Worm (Caenorhabditis elegans) whole organism, L1 larva: ENCODE measurements around the gene R02D1.2.
A peak's percentile ranks its signal among the peaks of the same experiment; 100 is the strongest.
"Not testable (repeated sequence)": the region's sequence is repeated elsewhere in the genome, so short reads cannot be mapped to it uniquely, and the experiment has no call there.

ENCODE experiments used
- F16B12.6 ChIP-seq: fragments of 150-350 bp; optimal IDR thresholded peaks from 2 replicates; lab custom pipeline; 2014; ENCODE audit warnings: missing biosample characterization, missing genetic modification characterization
- Y116A8C.19 ChIP-seq: sonication (generic microtip); optimal IDR thresholded peaks from 2 replicates; lab custom pipeline; 2016; ENCODE audit warnings: missing compliant biosample characterization, missing genetic modification characterization, borderline replicate concordance
- aha-1 ChIP-seq: fragments of 150-350 bp; optimal IDR thresholded peaks from 2 replicates; lab custom pipeline; 2014; ENCODE audit warnings: missing biosample characterization, missing genetic modification characterization
- aly-2 ChIP-seq: fragments of 150-350 bp; optimal IDR thresholded peaks from 2 replicates; lab custom pipeline; 2014; ENCODE audit warnings: missing biosample characterization, missing genetic modification characterization
- ceh-88 ChIP-seq: fragments of 200-800 bp; sonication (Bioruptor generic); IDR thresholded peaks from 2 replicates; pipeline ENCODE4 v1.3.6; 2022; ENCODE audit warnings: missing genetic modification characterization, missing compliant biosample characterization
- ces-1 ChIP-seq: fragments of 150-350 bp; optimal IDR thresholded peaks from 2 replicates; lab custom pipeline; 2014; ENCODE audit warnings: missing biosample characterization, missing genetic modification reagents, missing genetic modification characterization
- dsc-1 ChIP-seq: sonication (generic microtip); optimal IDR thresholded peaks from 2 replicates; lab custom pipeline; 2016; ENCODE audit warnings: mild to moderate bottlenecking, missing genetic modification characterization, missing compliant biosample characterization
- efl-1 ChIP-seq, 4 experiments: fragments of 150-350 bp; optimal IDR thresholded peaks in 3 of 4; peaks in 1 of 4; 1 replicate in 1 of 4; 2 replicates in 3 of 4; lab custom pipeline; 2014; ENCODE audit warnings: missing biosample characterization in 2 of 4, missing genetic modification characterization in 2 of 4, missing genetic modification reagents in 2 of 4
- fos-1 ChIP-seq: fragments of 150-350 bp; optimal IDR thresholded peaks from 2 replicates; lab custom pipeline; 2014; ENCODE audit warnings: missing biosample characterization, missing genetic modification characterization
- grh-1 ChIP-seq: fragments of 200-800 bp; sonication (Bioruptor generic); IDR thresholded peaks from 2 replicates; pipeline ENCODE4 v1.3.6; 2022; ENCODE audit warnings: missing genetic modification reagents, missing genetic modification characterization, missing compliant biosample characterization
- irx-1 ChIP-seq: sonication (generic microtip); optimal IDR thresholded peaks from 2 replicates; lab custom pipeline; 2016; ENCODE audit warnings: missing genetic modification characterization, missing compliant biosample characterization
- jun-1 ChIP-seq: fragments of 150-350 bp; optimal IDR thresholded peaks from 2 replicates; lab custom pipeline; 2014; ENCODE audit warnings: missing biosample characterization, missing genetic modification reagents, missing genetic modification characterization
- lin-14 ChIP-seq: fragments of 200-800 bp; sonication (Bioruptor generic); optimal IDR thresholded peaks from 2 replicates; lab custom pipeline; 2018; ENCODE audit warnings: mild to moderate bottlenecking, missing genetic modification characterization, moderate library complexity, missing compliant biosample characterization
- lin-35 ChIP-seq, 2 experiments: fragments of 150-350 bp; optimal IDR thresholded peaks; 2 replicates each; lab custom pipeline; 2014; ENCODE audit warnings: missing biosample characterization in 2 of 2, missing genetic modification characterization in 2 of 2, missing genetic modification reagents in 2 of 2
- lir-3 ChIP-seq: sonication (generic microtip); optimal IDR thresholded peaks from 2 replicates; lab custom pipeline; 2016; ENCODE audit warnings: mild to moderate bottlenecking, missing genetic modification characterization, moderate library complexity, missing compliant biosample characterization; ENCODE audit not compliant: poor library complexity
- nhr-11 ChIP-seq: fragments of 150-350 bp; optimal IDR thresholded peaks from 2 replicates; lab custom pipeline; 2014; ENCODE audit warnings: missing biosample characterization, missing genetic modification characterization
- nhr-28 ChIP-seq: fragments of 150-350 bp; optimal IDR thresholded peaks from 2 replicates; lab custom pipeline; 2014; ENCODE audit warnings: missing biosample characterization, missing genetic modification characterization
- nhr-47 ChIP-seq: sonication (generic microtip); optimal IDR thresholded peaks from 2 replicates; lab custom pipeline; 2016; ENCODE audit warnings: mild to moderate bottlenecking, missing genetic modification characterization, moderate library complexity, missing compliant biosample characterization
- nhr-71 ChIP-seq: sonication (generic microtip); optimal IDR thresholded peaks from 2 replicates; lab custom pipeline; 2016; ENCODE audit warnings: mild to moderate bottlenecking, missing genetic modification characterization, moderate library complexity, missing compliant biosample characterization
- nhr-85 ChIP-seq: sonication (generic microtip); peaks from one replicate; lab custom pipeline; 2016; ENCODE audit warnings: missing genetic modification characterization, inconsistent platforms, missing compliant biosample characterization
- pag-3 ChIP-seq: sonication (generic microtip); optimal IDR thresholded peaks from 2 replicates; lab custom pipeline; 2017; ENCODE audit warnings: missing genetic modification characterization, mild to moderate bottlenecking, missing compliant biosample characterization, antibody characterized with exemption, borderline replicate concordance; ENCODE audit not compliant: insufficient read depth
- pax-3 ChIP-seq: fragments of 200-800 bp; sonication (Bioruptor generic); optimal IDR thresholded peaks from 2 replicates; lab custom pipeline; 2018; ENCODE audit warnings: mild to moderate bottlenecking, missing genetic modification characterization, moderate library complexity, missing compliant biosample characterization
- rnt-1 ChIP-seq: sonication (generic microtip); optimal IDR thresholded peaks from 2 replicates; lab custom pipeline; 2016; ENCODE audit warnings: mild to moderate bottlenecking, missing genetic modification characterization, moderate library complexity, missing compliant biosample characterization
- skn-1 ChIP-seq: fragments of 150-350 bp; optimal IDR thresholded peaks from 2 replicates; lab custom pipeline; 2014; ENCODE audit warnings: missing biosample characterization, missing genetic modification characterization
- sptf-1 ChIP-seq: fragments of 150-350 bp; optimal IDR thresholded peaks from 2 replicates; lab custom pipeline; 2014; ENCODE audit warnings: missing biosample characterization, missing genetic modification characterization
- sup-37 ChIP-seq: fragments of 200-800 bp; sonication (Bioruptor generic); optimal IDR thresholded peaks from 2 replicates; lab custom pipeline; 2018; ENCODE audit warnings: mild to moderate bottlenecking, missing genetic modification characterization, missing compliant biosample characterization
- zag-1 ChIP-seq: fragments of 150-350 bp; optimal IDR thresholded peaks from 2 replicates; lab custom pipeline; 2014; ENCODE audit warnings: missing biosample characterization, missing genetic modification characterization

The R02D1.2 gene

ce11 chrV:4298579-4298978 is 24.0 kb downstream of the R02D1.2 start, which contains the start of gene ZC132.11:
ZC132.11 (minus strand) TSS chrV:4298679.
- TF ChIP-seq nhr-71 (no peak), nhr-28 (tag; lab: Kevin White, UChicago) (no peak), nhr-11 (tag; lab: Kevin White, UChicago) (no peak), F16B12.6 (tag; lab: Kevin White, UChicago) (no peak), dsc-1 (tag; lab: Kevin White, UChicago) (no peak), fos-1 (no peak), lin-14 (GFP tag; lab: Kevin White, UChicago) (no peak), grh-1 (GFP tag; lab: Robert Waterston, UW) (no peak), ces-1 (no peak), aly-2 (tag; lab: Kevin White, UChicago) (no peak), nhr-47 (no peak), irx-1 (no peak), pag-3 (tag; lab: Kevin White, UChicago) (no peak), Y116A8C.19 (tag; lab: Kevin White, UChicago) (no peak), rnt-1 (tag; lab: Kevin White, UChicago) (no peak), sptf-1 (tag; lab: Kevin White, UChicago) (no peak), skn-1 (tag; lab: Kevin White, UChicago) (no peak)

- TF ChIP-seq jun-1 (tag; lab: Kevin White, UChicago) (no peak), pax-3 (tag; lab: Kevin White, UChicago) (no peak), ceh-88 (no peak), zag-1 (no peak)
- TF ChIP-seq, all 84 proteins: peak for 0
These were observed 26.7 kb downstream of the R02D1.2 start, which contains the start of gene F47D2.11 for ce11 chrV:4295920-4296319. F47D2.11 (minus strand) TSS chrV:4296020.

DNA sequence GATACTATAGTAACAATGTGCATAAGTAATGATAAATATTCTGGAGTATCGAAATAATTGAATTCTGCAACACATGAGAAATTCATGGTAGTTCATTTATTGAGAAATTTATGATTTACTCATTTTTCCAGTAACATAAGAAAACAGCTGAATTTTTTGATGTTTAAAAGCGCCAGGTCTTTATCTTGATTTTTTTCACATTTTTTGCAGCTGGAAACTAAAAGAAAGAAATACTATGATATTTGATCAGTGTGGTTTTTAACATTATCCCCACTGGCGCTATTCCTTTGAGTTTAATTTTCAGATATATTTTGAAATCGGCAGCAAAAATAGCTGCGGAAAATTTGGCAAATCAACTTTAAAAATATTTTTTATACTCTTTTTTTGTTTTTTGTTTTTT is 29.2 kb downstream of the R02D1.2 start, which contains the start of gene srh-194:
TSS of gene srh-194 (minus strand) at position 101 of the 400 bp plus-strand sequence.
- TF ChIP-seq nhr-85 (tag; lab: Kevin White, UChicago): peak; percentile 6

- not testable (repeated sequence) for TF ChIP-seq efl-1 (optimal IDR thresholded peaks at IDR 0.05; lab: Kevin White, UChicago)
- peak in 1 of 2 experiments; percentile 71 for TF ChIP-seq efl-1 (GFP tag; optimal IDR thresholded peaks at IDR 0.05 in 1 of 2; lab: Kevin White, UChicago)
These were observed 32.5 kb downstream of the R02D1.2 start, which contains the start of gene srh-193 for ce11 chrV:4290093-4290492. srh-193 (minus strand) TSS chrV:4290193.

ce11 chrV:4284737-4285136 is 37.9 kb downstream of the R02D1.2 start, which contains the start of gene srt-19:
srt-19 (plus strand) TSS chrV:4285037.
- not testable (repeated sequence) for TF ChIP-seq lin-35 (GFP tag; optimal IDR thresholded peaks at IDR 0.05; lab: Kevin White, UChicago); pax-3 (tag; lab: Kevin White, UChicago); sup-37 (GFP tag; lab: Kevin White, UChicago)

DNA sequence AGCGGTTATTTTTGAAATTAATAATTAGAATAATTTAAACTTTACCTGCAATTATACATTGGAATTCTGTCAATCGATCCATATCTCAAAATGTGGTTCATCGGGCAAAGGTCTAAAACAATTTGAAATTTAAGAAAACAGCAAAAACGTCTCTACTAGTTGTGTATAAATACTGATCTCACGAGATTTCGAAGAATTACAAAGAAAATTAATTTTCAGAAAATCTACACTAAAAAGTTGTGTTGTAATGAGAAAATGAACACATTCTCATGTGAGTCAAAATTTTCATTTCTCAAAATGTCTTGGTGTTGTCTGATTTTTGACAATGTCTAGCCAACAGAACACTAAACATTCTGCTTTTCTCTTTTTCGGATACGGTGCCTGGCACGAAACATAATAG is 40.9 kb downstream of the R02D1.2 start, which contains the start of gene srt-37:
TSS of gene srt-37 (minus strand) at position 101 of the 400 bp plus-strand sequence.
- not testable (repeated sequence) for TF ChIP-seq aha-1 (tag; lab: Kevin White, UChicago); efl-1 (optimal IDR thresholded peaks at IDR 0.05; lab: Kevin White, UChicago); efl-1 (GFP tag; optimal IDR thresholded peaks at IDR 0.05 in 1 of 2; lab: Kevin White, UChicago); dsc-1 (tag; lab: Kevin White, UChicago)

- not testable (repeated sequence) for TF ChIP-seq lir-3, skn-1, pax-3 (tag; lab: Kevin White, UChicago)
These were observed 43.9 kb downstream of the R02D1.2 start, which contains the start of gene srt-20 for ce11 chrV:4278735-4279134. srt-20 (minus strand) TSS chrV:4278835.
